Fruit fly (Drosophila melanogaster): ENCODE data around the gene CG31601.

DNA sequence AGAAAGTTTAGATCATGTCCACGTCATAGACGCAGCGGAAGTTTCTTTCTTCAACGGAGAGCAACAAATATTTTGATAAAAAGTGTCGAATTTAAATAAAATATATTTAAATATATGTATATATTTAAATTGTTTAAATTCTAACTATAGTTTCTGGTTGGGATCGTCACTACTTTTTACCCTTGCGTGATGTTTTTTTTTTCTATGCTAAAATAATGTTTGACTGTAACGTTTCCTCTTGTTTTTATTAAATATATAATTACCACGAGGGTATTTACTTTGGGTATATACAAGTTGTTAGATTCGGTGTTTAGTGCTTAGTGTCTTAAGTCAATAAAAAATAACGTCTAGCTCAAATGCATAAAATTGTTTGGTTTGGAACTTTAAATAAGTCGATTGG, 35.7 kb upstream of the CG31601 start, which contains the start of gene ttm3:
- TF ChIP-seq Dfd (GFP tag; optimal IDR thresholded peaks at IDR 0.05) (no peak), pan (optimal IDR thresholded peaks at IDR 0.05) (no peak), jim (GFP tag; optimal IDR thresholded peaks at IDR 0.05) (no peak), Dif (GFP tag; optimal IDR thresholded peaks at IDR 0.05; ENCODE audit: partially characterized antibody) (no peak), OdsH (GFP tag; optimal IDR thresholded peaks at IDR 0.05) (no peak)

All from whole organism, wandering third instar larva.